Fruit fly (Drosophila melanogaster) whole organism, prepupa: Measurements from ENCODE around the gene CG33303.

ENCODE experiments used
- CG10669 ChIP-seq: fragments of 200-800 bp; sonication (Bioruptor generic); optimal IDR thresholded peaks from 3 replicates; lab custom pipeline; 2018; ENCODE audit warnings: missing biosample characterization, mild to moderate bottlenecking, missing genetic modification characterization, moderate library complexity
- CG11762 ChIP-seq: fragments of 200-800 bp; sonication (Bioruptor generic); optimal IDR thresholded peaks from 3 replicates; lab custom pipeline; 2016; ENCODE audit warnings: missing biosample characterization, missing genetic modification characterization; ENCODE audit not compliant: insufficient read depth
- CG15336 ChIP-seq: fragments of 200-800 bp; sonication (Bioruptor generic); IDR thresholded peaks from 2 replicates; pipeline ENCODE4 v1.3.6; 2022; ENCODE audit warnings: missing biosample characterization, missing genetic modification characterization
- CG1621 ChIP-seq: fragments of 200-800 bp; sonication (Bioruptor generic); optimal IDR thresholded peaks from 3 replicates; lab custom pipeline; 2018; ENCODE audit warnings: missing biosample characterization, mild to moderate bottlenecking, missing genetic modification characterization
- CG3032 ChIP-seq: fragments of 200-800 bp; optimal IDR thresholded peaks from 2 replicates; lab custom pipeline; 2019; ENCODE audit warnings: missing biosample characterization, mild to moderate bottlenecking, missing genetic modification characterization, moderate library complexity
- CG31627 ChIP-seq: fragments of 200-800 bp; sonication (Bioruptor generic); optimal IDR thresholded peaks from 3 replicates; lab custom pipeline; 2016; ENCODE audit warnings: missing biosample characterization, missing genetic modification characterization
- CG34406 ChIP-seq: fragments of 200-800 bp; sonication (Bioruptor generic); optimal IDR thresholded peaks from 3 replicates; lab custom pipeline; 2016; ENCODE audit warnings: missing biosample characterization, missing genetic modification characterization
- CG6792 ChIP-seq: fragments of 200-800 bp; sonication (Bioruptor generic); optimal IDR thresholded peaks from 3 replicates; lab custom pipeline; 2016; ENCODE audit warnings: missing biosample characterization, missing genetic modification characterization
- CG6854 ChIP-seq: fragments of 200-800 bp; sonication (Bioruptor generic); optimal IDR thresholded peaks from 2 replicates; lab custom pipeline; 2017; ENCODE audit warnings: missing biosample characterization, mild to moderate bottlenecking, missing genetic modification characterization
- CG8119 ChIP-seq: fragments of 200-800 bp; sonication (Bioruptor generic); IDR thresholded peaks from 3 replicates; pipeline ENCODE4 v1.3.6; 2022; ENCODE audit warnings: missing biosample characterization, missing genetic modification characterization
- CG8319 ChIP-seq: fragments of 200-800 bp; sonication (Bioruptor generic); optimal IDR thresholded peaks from 3 replicates; lab custom pipeline; 2016; ENCODE audit warnings: missing biosample characterization, missing genetic modification characterization
- Eip75B ChIP-seq: fragments of 200-800 bp; sonication (Bioruptor generic); optimal IDR thresholded peaks from 3 replicates; lab custom pipeline; 2016; ENCODE audit warnings: missing biosample characterization, missing genetic modification characterization
- Eip78C ChIP-seq: fragments of 200-800 bp; sonication (Bioruptor generic); peaks from one replicate; lab custom pipeline; 2016; ENCODE audit warnings: missing biosample characterization, missing genetic modification characterization
- Eip93F ChIP-seq: fragments of 200-800 bp; sonication (Bioruptor generic); optimal IDR thresholded peaks from 2 replicates; lab custom pipeline; 2016; ENCODE audit warnings: missing biosample characterization, mild to moderate bottlenecking, missing genetic modification characterization
- Ets96B ChIP-seq: fragments of 200-800 bp; optimal IDR thresholded peaks from 2 replicates; lab custom pipeline; 2019; ENCODE audit warnings: missing biosample characterization, mild to moderate bottlenecking, missing genetic modification characterization, moderate library complexity
- Hr38 ChIP-seq: sonication (Bioruptor generic); optimal IDR thresholded peaks from 2 replicates; lab custom pipeline; 2016; ENCODE audit warnings: missing biosample characterization, missing genetic modification characterization
- Hr39 ChIP-seq: fragments of 200-800 bp; sonication (Bioruptor generic); optimal IDR thresholded peaks from 2 replicates; lab custom pipeline; 2016; ENCODE audit warnings: missing biosample characterization, missing genetic modification characterization
- Hr4 ChIP-seq: fragments of 200-800 bp; sonication (Bioruptor generic); optimal IDR thresholded peaks from 3 replicates; lab custom pipeline; 2016; ENCODE audit warnings: missing biosample characterization, missing genetic modification characterization
- Lpt ChIP-seq: fragments of 200-800 bp; sonication (Bioruptor generic); optimal IDR thresholded peaks from 3 replicates; lab custom pipeline; 2016; ENCODE audit warnings: missing biosample characterization, missing genetic modification characterization
- Met ChIP-seq: fragments of 200-800 bp; sonication (Bioruptor generic); optimal IDR thresholded peaks from 3 replicates; lab custom pipeline; 2016; ENCODE audit warnings: missing biosample characterization, missing genetic modification characterization
- OdsH ChIP-seq: fragments of 200-800 bp; sonication (Bioruptor generic); optimal IDR thresholded peaks from 3 replicates; lab custom pipeline; 2016; ENCODE audit warnings: missing biosample characterization, missing genetic modification characterization
- Smox ChIP-seq: fragments of 200-800 bp; sonication (Bioruptor generic); optimal IDR thresholded peaks from 3 replicates; lab custom pipeline; 2016; ENCODE audit warnings: missing biosample characterization, missing genetic modification characterization
- Sox14 ChIP-seq: fragments of 200-800 bp; sonication (Bioruptor generic); optimal IDR thresholded peaks from 3 replicates; lab custom pipeline; 2016; ENCODE audit warnings: missing biosample characterization, missing genetic modification characterization
- achi ChIP-seq: fragments of 200-800 bp; sonication (Bioruptor generic); optimal IDR thresholded peaks from 3 replicates; lab custom pipeline; 2016; ENCODE audit warnings: missing biosample characterization, missing genetic modification characterization
- acj6 ChIP-seq: fragments of 200-800 bp; sonication (Bioruptor generic); optimal IDR thresholded peaks from 3 replicates; lab custom pipeline; 2016; ENCODE audit warnings: missing biosample characterization, missing genetic modification characterization
- cyc ChIP-seq: fragments of 200-800 bp; sonication (Bioruptor generic); optimal IDR thresholded peaks from 3 replicates; lab custom pipeline; 2016; ENCODE audit warnings: missing biosample characterization, missing genetic modification characterization
- dac ChIP-seq: fragments of 200-800 bp; sonication (Bioruptor generic); optimal IDR thresholded peaks from 2 replicates; lab custom pipeline; 2017; ENCODE audit warnings: missing biosample characterization, mild to moderate bottlenecking, missing genetic modification characterization
- dsx ChIP-seq: fragments of 200-800 bp; optimal IDR thresholded peaks from 3 replicates; lab custom pipeline; 2019; ENCODE audit warnings: missing biosample characterization, mild to moderate bottlenecking, missing genetic modification characterization, moderate library complexity; ENCODE audit not compliant: poor library complexity, severe bottlenecking
- eg ChIP-seq: fragments of 200-800 bp; sonication (Bioruptor generic); IDR thresholded peaks from 3 replicates; pipeline ENCODE4 v1.3.6; 2022; ENCODE audit warnings: missing biosample characterization, missing genetic modification characterization
- esn ChIP-seq: fragments of 200-800 bp; sonication (Bioruptor generic); optimal IDR thresholded peaks from 2 replicates; lab custom pipeline; 2016; ENCODE audit warnings: missing biosample characterization, mild to moderate bottlenecking, missing genetic modification characterization, moderate library complexity
- fd85E ChIP-seq: fragments of 200-800 bp; sonication (Bioruptor generic); optimal IDR thresholded peaks from 3 replicates; lab custom pipeline; 2016; ENCODE audit warnings: missing biosample characterization, missing genetic modification characterization
- fkh ChIP-seq: fragments of 200-800 bp; sonication (Bioruptor generic); optimal IDR thresholded peaks from 3 replicates; lab custom pipeline; 2017; ENCODE audit warnings: missing biosample characterization, mild to moderate bottlenecking, missing genetic modification characterization, moderate library complexity
- pdm3 ChIP-seq: fragments of 200-800 bp; sonication (Bioruptor generic); optimal IDR thresholded peaks from 3 replicates; lab custom pipeline; 2016; ENCODE audit warnings: missing biosample characterization, missing genetic modification characterization
- salr ChIP-seq, 2 experiments: fragments of 200-800 bp; sonication (Bioruptor generic); optimal IDR thresholded peaks; 3 replicates each; lab custom pipeline; 2016 to 2018; ENCODE audit warnings: missing biosample characterization in 2 of 2, missing genetic modification characterization in 2 of 2, mild to moderate bottlenecking in 1 of 2
- ss ChIP-seq, 2 experiments: fragments of 200-800 bp; sonication (Bioruptor generic); optimal IDR thresholded peaks; 2 replicates in 1 of 2; 3 replicates in 1 of 2; lab custom pipeline; 2017 to 2018; ENCODE audit warnings: mild to moderate bottlenecking in 2 of 2, missing biosample characterization in 2 of 2, missing genetic modification characterization in 2 of 2, moderate library complexity in 1 of 2
- svp ChIP-seq: fragments of 200-800 bp; sonication (Bioruptor generic); peaks from one replicate; lab custom pipeline; 2016; ENCODE audit warnings: missing biosample characterization, missing genetic modification characterization
- topi ChIP-seq: fragments of 200-800 bp; sonication (Bioruptor generic); optimal IDR thresholded peaks from 3 replicates; lab custom pipeline; 2016; ENCODE audit warnings: missing biosample characterization, missing genetic modification characterization
- vri ChIP-seq: fragments of 200-800 bp; sonication (Bioruptor generic); optimal IDR thresholded peaks from 3 replicates; lab custom pipeline; 2016; ENCODE audit warnings: missing biosample characterization, mild to moderate bottlenecking, missing genetic modification characterization

The CG33303 gene

dm6 chr2L:10334854-10335277 lies 40.7 kb downstream of the CG33303 start:
- peak; percentile 14 for TF ChIP-seq pdm3 (GFP tag; lab: Kevin White, UChicago)
- peak; percentile 66 for TF ChIP-seq CG15336 (GFP tag; lab: Robert Waterston, UW)
- TF ChIP-seq topi (GFP tag; lab: Kevin White, UChicago) = peak; percentile 17
- no peak for TF ChIP-seq CG3032
- peak; percentile 66 for TF ChIP-seq Sox14 (GFP tag; lab: Kevin White, UChicago)
- TF ChIP-seq CG11762 = no peak
- TF ChIP-seq Hr4 (GFP tag; lab: Kevin White, UChicago) = peak; percentile 24
- TF ChIP-seq Met (GFP tag; lab: Kevin White, UChicago) = peak; percentile 38
- TF ChIP-seq achi (GFP tag; lab: Kevin White, UChicago) = peak; percentile 32
- peak; percentile 98 for TF ChIP-seq fkh (GFP tag; lab: Kevin White, UChicago)
- no peak for TF ChIP-seq eg (GFP tag; lab: Robert Waterston, UW)
- peak in 1 of 2 experiments; percentile 81 for TF ChIP-seq ss (GFP tag; optimal IDR thresholded peaks at IDR 0.05; lab: Kevin White, UChicago)
- peak; percentile 46 for TF ChIP-seq Eip75B (GFP tag; lab: Kevin White, UChicago)
- TF ChIP-seq Lpt = peak; percentile 2
- peak; percentile 61 for TF ChIP-seq CG6854 (GFP tag; lab: Kevin White, UChicago)
- TF ChIP-seq CG1621 (tag; lab: Kevin White, UChicago) = peak; percentile 34
- peak; percentile 27 for TF ChIP-seq acj6 (GFP tag; lab: Kevin White, UChicago)
- peak; percentile 85 for TF ChIP-seq Eip78C
- no peak for TF ChIP-seq cyc (GFP tag; lab: Kevin White, UChicago)
- TF ChIP-seq dsx = peak; percentile 18
- TF ChIP-seq svp (GFP tag; lab: Kevin White, UChicago) = peak; percentile 73
- TF ChIP-seq Hr39 (GFP tag; lab: Kevin White, UChicago) = no peak
- TF ChIP-seq Smox = no peak
- TF ChIP-seq OdsH (GFP tag; lab: Kevin White, UChicago) = no peak
- peak; percentile 9 for TF ChIP-seq Ets96B (tag; lab: Kevin White, UChicago)
- no peak for TF ChIP-seq CG34406 (GFP tag; lab: Kevin White, UChicago)
- peak; percentile 23 for TF ChIP-seq Eip93F (GFP tag; lab: Kevin White, UChicago)
- TF ChIP-seq CG10669 (GFP tag; lab: Kevin White, UChicago) = peak; percentile 33
- TF ChIP-seq CG6792 (GFP tag; lab: Kevin White, UChicago) = no peak
- peak; percentile 98 for TF ChIP-seq vri (GFP tag; lab: Kevin White, UChicago)
- no peak for TF ChIP-seq CG8319 (GFP tag; lab: Kevin White, UChicago)
- TF ChIP-seq CG8119 (GFP tag; lab: Robert Waterston, UW) = peak; percentile 58; the same call in 2 of the 3 replicates
- no peak for TF ChIP-seq CG31627 (GFP tag; lab: Kevin White, UChicago)
- no peak for TF ChIP-seq salr (GFP tag; optimal IDR thresholded peaks at IDR 0.05; lab: Kevin White, UChicago)
- no peak for TF ChIP-seq fd85E (GFP tag; lab: Kevin White, UChicago)
- peak; percentile 67 for TF ChIP-seq esn (GFP tag; lab: Kevin White, UChicago)
- TF ChIP-seq dac (GFP tag; lab: Kevin White, UChicago) = no peak

- TF ChIP-seq Ets96B (tag; lab: Kevin White, UChicago) (no peak), cyc (GFP tag; lab: Kevin White, UChicago) (no peak), Hr38 (GFP tag; lab: Kevin White, UChicago) (no peak), CG6854 (GFP tag; lab: Kevin White, UChicago) (no peak), fkh (GFP tag; lab: Kevin White, UChicago) (no peak), svp (GFP tag; lab: Kevin White, UChicago) (peak; percentile 60), CG8119 (GFP tag; lab: Robert Waterston, UW) (no peak), CG10669 (GFP tag; lab: Kevin White, UChicago) (no peak)
Observed at dm6 chr2L:10334213-10334612, 41.3 kb downstream of the CG33303 start.
